Fruit fly (Drosophila melanogaster) whole organism, embryonic: ENCODE results near the gene CG31957.

ENCODE experiments used
- CG11723 ChIP-seq: fragments of 200-800 bp; sonication (Bioruptor generic); optimal IDR thresholded peaks from 2 replicates; lab custom pipeline; 2017; ENCODE audit warnings: missing biosample characterization, mild to moderate bottlenecking, missing genetic modification characterization
- CG12071 ChIP-seq: fragments of 200-800 bp; sonication (Bioruptor generic); optimal IDR thresholded peaks from 3 replicates; lab custom pipeline; 2018; ENCODE audit warnings: missing biosample characterization, mild to moderate bottlenecking, missing genetic modification characterization
- CG13123 ChIP-seq: fragments of 200-800 bp; sonication (Bioruptor generic); optimal IDR thresholded peaks from 2 replicates; lab custom pipeline; 2016; ENCODE audit warnings: missing biosample characterization, missing genetic modification characterization
- CG14667 ChIP-seq: fragments of 200-800 bp; sonication (Bioruptor generic); IDR thresholded peaks from 2 replicates; pipeline ENCODE4 v1.3.6; 2022; ENCODE audit warnings: missing biosample characterization, missing genetic modification characterization
- CG1529 ChIP-seq: fragments of 200-800 bp; sonication (Bioruptor generic); optimal IDR thresholded peaks from 3 replicates; lab custom pipeline; 2018; ENCODE audit warnings: missing biosample characterization, missing genetic modification characterization
- CG17186 ChIP-seq: fragments of 200-800 bp; sonication (Bioruptor generic); optimal IDR thresholded peaks from 3 replicates; lab custom pipeline; 2017; ENCODE audit warnings: missing biosample characterization, missing genetic modification reagents, missing genetic modification characterization
- CG17359 ChIP-seq: fragments of 200-800 bp; sonication (Bioruptor generic); optimal IDR thresholded peaks from 3 replicates; lab custom pipeline; 2018; ENCODE audit warnings: missing biosample characterization, mild to moderate bottlenecking, missing genetic modification characterization, moderate library complexity
- CG17385 ChIP-seq: fragments of 200-800 bp; sonication (Bioruptor generic); optimal IDR thresholded peaks from 3 replicates; lab custom pipeline; 2018; ENCODE audit warnings: missing biosample characterization, mild to moderate bottlenecking, missing genetic modification characterization
- CG17612 ChIP-seq: fragments of 200-800 bp; sonication (Bioruptor generic); IDR thresholded peaks from 2 replicates; pipeline ENCODE4 v1.3.6; 2022; ENCODE audit warnings: missing biosample characterization, missing genetic modification characterization
- CG18599 ChIP-seq: fragments of 200-800 bp; sonication (Bioruptor generic); optimal IDR thresholded peaks from 3 replicates; lab custom pipeline; 2017; ENCODE audit warnings: missing biosample characterization, missing genetic modification characterization, mild to moderate bottlenecking, moderate library complexity, missing genetic modification reagents
- CG3407 ChIP-seq: fragments of 200-800 bp; sonication (Bioruptor generic); optimal IDR thresholded peaks from 2 replicates; lab custom pipeline; 2018; ENCODE audit warnings: missing biosample characterization, mild to moderate bottlenecking, missing genetic modification characterization
- CG3995 ChIP-seq: fragments of 200-800 bp; sonication (Bioruptor generic); optimal IDR thresholded peaks from 3 replicates; lab custom pipeline; 2016; ENCODE audit warnings: missing biosample characterization, missing genetic modification characterization
- CG4707 ChIP-seq: fragments of 200-800 bp; sonication (Bioruptor generic); optimal IDR thresholded peaks from 2 replicates; lab custom pipeline; 2018; ENCODE audit warnings: missing biosample characterization, mild to moderate bottlenecking, missing genetic modification characterization, moderate library complexity
- CG6765 ChIP-seq: fragments of 200-800 bp; sonication (Bioruptor generic); optimal IDR thresholded peaks from 3 replicates; lab custom pipeline; 2017; ENCODE audit warnings: missing biosample characterization, mild to moderate bottlenecking, missing genetic modification characterization
- CG6854 ChIP-seq: fragments of 200-800 bp; sonication (Bioruptor generic); optimal IDR thresholded peaks from 3 replicates; lab custom pipeline; 2017; ENCODE audit warnings: missing biosample characterization, mild to moderate bottlenecking, missing genetic modification characterization
- CG7372 ChIP-seq: fragments of 200-800 bp; sonication (Bioruptor generic); IDR thresholded peaks from 2 replicates; pipeline ENCODE4 v1.3.6; 2022; ENCODE audit warnings: missing biosample characterization, missing genetic modification characterization
- CG7839 ChIP-seq: fragments of 200-800 bp; sonication (Bioruptor generic); optimal IDR thresholded peaks from 3 replicates; lab custom pipeline; 2018; ENCODE audit warnings: missing biosample characterization, mild to moderate bottlenecking, missing genetic modification characterization, moderate library complexity
- CG9437 ChIP-seq: fragments of 200-800 bp; sonication (Bioruptor generic); optimal IDR thresholded peaks from 2 replicates; lab custom pipeline; 2018; ENCODE audit warnings: missing biosample characterization, mild to moderate bottlenecking, missing genetic modification characterization
- CG9797 ChIP-seq: fragments of 200-800 bp; sonication (Bioruptor generic); optimal IDR thresholded peaks from 3 replicates; lab custom pipeline; 2018; ENCODE audit warnings: missing biosample characterization, mild to moderate bottlenecking, missing genetic modification characterization
- CG9817 ChIP-seq: fragments of 200-800 bp; sonication (Bioruptor generic); optimal IDR thresholded peaks from 2 replicates; lab custom pipeline; 2018; ENCODE audit warnings: missing biosample characterization, mild to moderate bottlenecking, missing genetic modification characterization, moderate library complexity
- Dad ChIP-seq: fragments of 200-800 bp; sonication (Bioruptor generic); optimal IDR thresholded peaks from 3 replicates; lab custom pipeline; 2016; ENCODE audit warnings: missing biosample characterization, missing genetic modification characterization
- Deaf1 ChIP-seq: fragments of 200-800 bp; optimal IDR thresholded peaks from 3 replicates; lab custom pipeline; 2019; ENCODE audit warnings: missing biosample characterization, mild to moderate bottlenecking, missing genetic modification characterization, moderate library complexity
- Dip3 ChIP-seq: fragments of 200-800 bp; sonication (Bioruptor generic); optimal IDR thresholded peaks from 3 replicates; lab custom pipeline; 2016; ENCODE audit warnings: missing biosample characterization, missing genetic modification characterization
- Dref ChIP-seq: fragments of 200-800 bp; sonication (Bioruptor generic); IDR thresholded peaks from 2 replicates; pipeline ENCODE4 v1.3.6; 2022; ENCODE audit warnings: missing biosample characterization, missing genetic modification characterization
- Eip74EF ChIP-seq, 2 experiments: fragments of 200-800 bp in 1 of 2; fragments of >200 bp in 1 of 2; sonication (Bioruptor generic) in 1 of 2; optimal IDR thresholded peaks; 2 replicates each; lab custom pipeline; 2017 to 2019; ENCODE audit warnings: missing biosample characterization in 2 of 2, missing genetic modification characterization in 2 of 2, mild to moderate bottlenecking in 1 of 2, moderate library complexity in 1 of 2
- Ets65A ChIP-seq: fragments of 200-800 bp; sonication (Bioruptor generic); peaks from one replicate; lab custom pipeline; 2016; ENCODE audit warnings: missing biosample characterization, missing genetic modification characterization
- Ets97D ChIP-seq: fragments of 200-800 bp; sonication (Bioruptor generic); optimal IDR thresholded peaks from 3 replicates; lab custom pipeline; 2016; ENCODE audit warnings: missing biosample characterization, missing genetic modification characterization
- HHEX ChIP-seq: fragments of 200-800 bp; sonication (Bioruptor generic); optimal IDR thresholded peaks from 3 replicates; lab custom pipeline; 2017; ENCODE audit warnings: missing biosample characterization, mild to moderate bottlenecking, missing genetic modification characterization, missing genetic modification reagents
- Mrtf ChIP-seq: fragments of 200-800 bp; sonication (Bioruptor generic); IDR thresholded peaks from 3 replicates; pipeline ENCODE4 v1.3.6; 2022; ENCODE audit warnings: missing biosample characterization, missing genetic modification characterization
- Oli ChIP-seq: fragments of 200-800 bp; sonication (Bioruptor generic); optimal IDR thresholded peaks from 2 replicates; lab custom pipeline; 2018; ENCODE audit warnings: missing biosample characterization, mild to moderate bottlenecking, missing genetic modification characterization, moderate library complexity
- amos ChIP-seq: fragments of 200-800 bp; sonication (Bioruptor generic); IDR thresholded peaks from 2 replicates; pipeline ENCODE4 v1.3.6; 2022; ENCODE audit warnings: missing biosample characterization, missing genetic modification characterization; ENCODE audit not compliant: partially characterized antibody
- chn ChIP-seq: fragments of 200-800 bp; sonication (Bioruptor generic); optimal IDR thresholded peaks from 2 replicates; lab custom pipeline; 2016; ENCODE audit warnings: missing biosample characterization, missing genetic modification characterization
- crc ChIP-seq: fragments of 200-800 bp; sonication (Bioruptor generic); optimal IDR thresholded peaks from 2 replicates; lab custom pipeline; 2016; ENCODE audit warnings: missing biosample characterization, missing genetic modification characterization
- dan ChIP-seq: fragments of 200-800 bp; sonication (Bioruptor generic); IDR thresholded peaks from 2 replicates; pipeline ENCODE4 v1.3.6; 2022; ENCODE audit warnings: missing biosample characterization, missing genetic modification characterization
- danr ChIP-seq: fragments of 200-800 bp; sonication (Bioruptor generic); IDR thresholded peaks from 2 replicates; pipeline ENCODE4 v1.3.6; 2022; ENCODE audit warnings: missing biosample characterization, missing genetic modification characterization
- grau ChIP-seq: fragments of 200-800 bp; optimal IDR thresholded peaks from 3 replicates; lab custom pipeline; 2019; ENCODE audit warnings: missing biosample characterization, mild to moderate bottlenecking, missing genetic modification characterization, moderate library complexity
- jing ChIP-seq: fragments of 200-800 bp; sonication (Bioruptor generic); optimal IDR thresholded peaks from 2 replicates; lab custom pipeline; 2018; ENCODE audit warnings: missing biosample characterization, mild to moderate bottlenecking, missing genetic modification characterization
- lmd ChIP-seq: fragments of 200-800 bp; sonication (Bioruptor generic); IDR thresholded peaks from 2 replicates; pipeline ENCODE4 v1.3.6; 2022; ENCODE audit warnings: missing biosample characterization, missing genetic modification characterization
- onecut ChIP-seq: fragments of 200-800 bp; sonication (Bioruptor generic); IDR thresholded peaks from 2 replicates; pipeline ENCODE4 v1.3.6; 2022; ENCODE audit warnings: missing biosample characterization, missing genetic modification characterization
- pzg ChIP-seq: fragments of 200-800 bp; sonication (Bioruptor generic); optimal IDR thresholded peaks from 3 replicates; lab custom pipeline; 2018; ENCODE audit warnings: missing biosample characterization, mild to moderate bottlenecking, missing genetic modification characterization, moderate library complexity
- rib ChIP-seq: fragments of 200-800 bp; sonication (Bioruptor generic); IDR thresholded peaks from 2 replicates; pipeline ENCODE4 v1.3.6; 2022; ENCODE audit warnings: missing biosample characterization, missing genetic modification characterization
- slbo ChIP-seq: fragments of 200-800 bp; sonication (Bioruptor generic); IDR thresholded peaks from 2 replicates; pipeline ENCODE4 v1.3.6; 2022; ENCODE audit warnings: missing biosample characterization, missing genetic modification characterization
- slp2 ChIP-seq: fragments of 200-800 bp; sonication (Bioruptor generic); optimal IDR thresholded peaks from 2 replicates; lab custom pipeline; 2016; ENCODE audit warnings: missing biosample characterization, missing genetic modification characterization
- so ChIP-seq: fragments of 200-800 bp; sonication (Bioruptor generic); IDR thresholded peaks from 3 replicates; pipeline ENCODE4 v1.3.6; 2022; ENCODE audit warnings: missing biosample characterization, missing genetic modification characterization
- ssp ChIP-seq: fragments of 200-800 bp; sonication (Bioruptor generic); IDR thresholded peaks from 2 replicates; pipeline ENCODE4 v1.3.6; 2022; ENCODE audit warnings: missing biosample characterization, missing genetic modification characterization
- tio ChIP-seq: fragments of 200-800 bp; sonication (Bioruptor generic); optimal IDR thresholded peaks from 2 replicates; lab custom pipeline; 2017; ENCODE audit warnings: missing biosample characterization, missing genetic modification characterization, inconsistent platforms
- vvl ChIP-seq: fragments of 200-800 bp; sonication (Bioruptor generic); IDR thresholded peaks from 2 replicates; pipeline ENCODE4 v1.3.6; 2022; ENCODE audit warnings: missing biosample characterization, missing genetic modification characterization
- z ChIP-seq: fragments of 200-800 bp; sonication (Bioruptor generic); IDR thresholded peaks from 3 replicates; pipeline ENCODE4 v1.3.6; 2022; ENCODE audit warnings: missing biosample characterization, missing genetic modification characterization
- zfh1 ChIP-seq: fragments of 200-800 bp; sonication (Bioruptor generic); IDR thresholded peaks from 3 replicates; pipeline ENCODE4 v1.3.6; 2022; ENCODE audit warnings: missing biosample characterization, missing genetic modification characterization

CG31957 gene

DNA sequence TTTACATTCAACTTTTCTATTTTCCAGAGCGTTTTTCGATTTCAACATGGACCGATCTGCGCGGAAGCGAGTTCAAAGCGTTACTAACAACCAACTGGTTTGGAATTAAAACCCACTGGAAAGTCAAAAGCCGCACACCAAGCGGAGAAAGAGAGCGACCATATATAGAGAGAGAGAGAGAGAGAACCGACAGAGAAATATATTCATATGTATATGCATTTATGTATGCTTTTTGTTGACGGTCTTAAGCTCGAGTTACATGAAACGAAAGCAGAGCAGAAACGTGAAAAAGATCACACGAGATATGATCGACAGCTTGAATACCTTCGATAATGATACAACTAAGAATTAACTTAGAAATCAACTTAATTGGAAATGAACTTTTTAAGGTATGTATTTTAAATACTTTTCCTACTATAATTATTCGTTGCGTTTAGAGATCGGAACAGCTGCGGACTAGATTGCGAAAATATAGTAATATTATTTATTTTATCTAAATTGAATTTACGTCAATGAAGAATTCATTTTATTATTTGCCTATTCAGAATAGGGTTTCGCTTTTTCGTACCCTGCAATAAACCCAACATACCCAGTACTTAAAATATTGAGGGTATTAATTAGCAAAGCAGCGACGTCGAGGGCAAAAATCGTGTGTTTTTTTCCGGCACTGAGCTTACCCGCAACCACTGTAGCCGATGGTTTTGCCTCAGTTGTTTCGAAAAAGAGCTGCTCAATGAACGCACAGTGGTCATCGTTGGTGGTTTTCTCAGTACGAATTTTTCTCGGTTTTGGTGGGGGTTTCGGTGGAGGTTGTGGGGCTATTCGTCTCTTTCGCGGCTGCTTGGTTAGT lies 16.7 kb upstream of the CG31957 start (continued):
- peak; percentile 34 for TF ChIP-seq Deaf1 (tag; lab: Kevin White, UChicago)
- TF ChIP-seq CG9437 (GFP tag; lab: Kevin White, UChicago) = peak; percentile 73
- peak; percentile 38; the same call in 1 of the 3 replicates for TF ChIP-seq zfh1 (GFP tag; lab: Robert Waterston, UW)
- peak; percentile 13; the same call in 1 of the 2 replicates for TF ChIP-seq CG14667 (GFP tag; lab: Robert Waterston, UW)
- no peak for TF ChIP-seq Dref (GFP tag; lab: Robert Waterston, UW)
- TF ChIP-seq crc (GFP tag; lab: Kevin White, UChicago) = no peak
- TF ChIP-seq z (GFP tag; lab: Robert Waterston, UW) = no peak
- peak; percentile 30; the same call in 1 of the 2 replicates for TF ChIP-seq slbo (GFP tag; lab: Robert Waterston, UW)
- no peak for TF ChIP-seq Dad (GFP tag; lab: Kevin White, UChicago)
- TF ChIP-seq danr (GFP tag; lab: Robert Waterston, UW) = no peak
- TF ChIP-seq Eip74EF (GFP tag; optimal IDR thresholded peaks at IDR 0.05; lab: Kevin White, UChicago) = peak in 1 of 2 experiments; percentile 17
- no peak for TF ChIP-seq Ets97D
- peak; percentile 72 for TF ChIP-seq Ets65A (GFP tag; lab: Kevin White, UChicago)
- peak; percentile 9; the same call in 1 of the 3 replicates for TF ChIP-seq so
- TF ChIP-seq dan (GFP tag; lab: Robert Waterston, UW) = no peak
- TF ChIP-seq CG3407 = peak; percentile 37
- TF ChIP-seq CG6765 (GFP tag; lab: Kevin White, UChicago) = peak; percentile 12
- peak; percentile 66 for TF ChIP-seq lmd
- TF ChIP-seq Dip3 (GFP tag; lab: Kevin White, UChicago) = no peak
- no peak for TF ChIP-seq chn
- peak; percentile 26 for TF ChIP-seq CG17359 (tag; lab: Kevin White, UChicago)
- peak; percentile 0 for TF ChIP-seq CG6854 (GFP tag; lab: Kevin White, UChicago)
- TF ChIP-seq jing = peak; percentile 31
- no peak for TF ChIP-seq CG12071 (GFP tag; lab: Kevin White, UChicago)
- peak; percentile 71 for TF ChIP-seq CG7839 (tag; lab: Kevin White, UChicago)
- TF ChIP-seq CG17186 (GFP tag; lab: Kevin White, UChicago) = no peak
- peak; percentile 63 for TF ChIP-seq vvl (GFP tag; lab: Robert Waterston, UW)
- 0 out of 2 replicates have a peak, but pooled peaks have one; percentile 12 for TF ChIP-seq onecut (GFP tag; lab: Robert Waterston, UW)
- peak; percentile 33 for TF ChIP-seq CG9817 (tag; lab: Kevin White, UChicago)
- TF ChIP-seq CG13123 (GFP tag; lab: Kevin White, UChicago) = peak; percentile 62
- peak; percentile 43 for TF ChIP-seq CG1529 (GFP tag; lab: Kevin White, UChicago)
- TF ChIP-seq CG17612 (GFP tag; lab: Robert Waterston, UW) = no peak
- TF ChIP-seq HHEX (GFP tag; lab: Kevin White, UChicago) = peak; percentile 50
- peak; percentile 95 for TF ChIP-seq CG4707
- no peak for TF ChIP-seq amos (GFP tag; lab: Robert Waterston, UW)
- peak; percentile 71 for TF ChIP-seq Oli (tag; lab: Kevin White, UChicago)
- no peak for TF ChIP-seq CG3995 (GFP tag; lab: Kevin White, UChicago)
- TF ChIP-seq CG18599 (GFP tag; lab: Kevin White, UChicago) = peak; percentile 33
- no peak for TF ChIP-seq slp2 (GFP tag; lab: Kevin White, UChicago)
- TF ChIP-seq CG7372 (GFP tag; lab: Robert Waterston, UW) = 0 out of 2 replicates have a peak, but pooled peaks have one; percentile 6
- no peak for TF ChIP-seq pzg (GFP tag; lab: Kevin White, UChicago)
- peak; percentile 62 for TF ChIP-seq grau (tag; lab: Kevin White, UChicago)
- TF ChIP-seq CG11723 = peak; percentile 43
- peak; percentile 73 for TF ChIP-seq tio (GFP tag; lab: Kevin White, UChicago)
- peak; percentile 50; the same call in 1 of the 2 replicates for TF ChIP-seq ssp
- peak; percentile 58 for TF ChIP-seq CG17385 (GFP tag; lab: Kevin White, UChicago)
- peak; percentile 58; the same call in 1 of the 3 replicates for TF ChIP-seq Mrtf
- no peak for TF ChIP-seq CG9797
- 0 out of 2 replicates have a peak, but pooled peaks have one; percentile 28 for TF ChIP-seq rib (GFP tag; lab: Robert Waterston, UW)
